Fruit fly (Drosophila melanogaster) whole organism, embryonic: ENCODE measurements around the gene CG42268.
A peak's percentile ranks its signal among the peaks of the same experiment; 100 is the strongest.

Experiments
- CG10565 ChIP-seq: fragments of 200-800 bp; sonication (Bioruptor generic); optimal IDR thresholded peaks from 3 replicates; lab custom pipeline; 2016; ENCODE audit warnings: missing biosample characterization, mild to moderate bottlenecking, missing genetic modification characterization
- CG11398 ChIP-seq: fragments of 200-800 bp; sonication (Bioruptor generic); optimal IDR thresholded peaks from 2 replicates; lab custom pipeline; 2016; ENCODE audit warnings: missing biosample characterization, missing genetic modification characterization
- CG12659 ChIP-seq: fragments of 200-800 bp; sonication (Bioruptor generic); optimal IDR thresholded peaks from 3 replicates; lab custom pipeline; 2017; ENCODE audit warnings: mild to moderate bottlenecking, missing biosample characterization, missing genetic modification reagents, missing genetic modification characterization
- CG17328 ChIP-seq: fragments of 200-800 bp; sonication (Bioruptor generic); IDR thresholded peaks from 2 replicates; pipeline ENCODE4 v1.3.6; 2022; ENCODE audit warnings: missing biosample characterization, missing genetic modification characterization
- CG18262 ChIP-seq: fragments of 200-800 bp; optimal IDR thresholded peaks from 3 replicates; lab custom pipeline; 2019; ENCODE audit warnings: missing biosample characterization, mild to moderate bottlenecking, missing genetic modification characterization, moderate library complexity
- CG18599 ChIP-seq: fragments of 200-800 bp; sonication (Bioruptor generic); optimal IDR thresholded peaks from 3 replicates; lab custom pipeline; 2017; ENCODE audit warnings: missing biosample characterization, missing genetic modification characterization, mild to moderate bottlenecking, moderate library complexity, missing genetic modification reagents
- CG18619 ChIP-seq: fragments of 200-800 bp; sonication (Bioruptor generic); optimal IDR thresholded peaks from 3 replicates; lab custom pipeline; 2017; ENCODE audit warnings: missing biosample characterization, mild to moderate bottlenecking, missing genetic modification characterization
- CG18764 ChIP-seq: fragments of 200-800 bp; sonication (Bioruptor generic); optimal IDR thresholded peaks from 3 replicates; lab custom pipeline; 2016; ENCODE audit warnings: missing biosample characterization, missing genetic modification characterization
- CG2712 ChIP-seq: fragments of 200-800 bp; optimal IDR thresholded peaks from 3 replicates; lab custom pipeline; 2019; ENCODE audit warnings: missing biosample characterization, mild to moderate bottlenecking, missing genetic modification characterization, moderate library complexity
- CG2889 ChIP-seq: fragments of 200-800 bp; sonication (Bioruptor generic); IDR thresholded peaks from 3 replicates; pipeline ENCODE4 v1.3.6; 2022; ENCODE audit warnings: missing biosample characterization, missing genetic modification characterization
- CG31441 ChIP-seq: fragments of 200-800 bp; sonication (Bioruptor generic); IDR thresholded peaks from 2 replicates; pipeline ENCODE4 v1.3.6; 2022; ENCODE audit warnings: missing biosample characterization, missing genetic modification characterization
- CG32767 ChIP-seq: fragments of 200-800 bp; sonication (Bioruptor generic); IDR thresholded peaks from 2 replicates; pipeline ENCODE4 v1.3.6; 2022; ENCODE audit warnings: missing biosample characterization, missing genetic modification characterization
- CG3407 ChIP-seq: fragments of 200-800 bp; sonication (Bioruptor generic); optimal IDR thresholded peaks from 2 replicates; lab custom pipeline; 2018; ENCODE audit warnings: missing biosample characterization, mild to moderate bottlenecking, missing genetic modification characterization
- CG6175 ChIP-seq: fragments of 200-800 bp; sonication (Bioruptor generic); IDR thresholded peaks from 3 replicates; pipeline ENCODE4 v1.3.6; 2022; ENCODE audit warnings: missing biosample characterization, missing genetic modification characterization
- CG6765 ChIP-seq: fragments of 200-800 bp; sonication (Bioruptor generic); optimal IDR thresholded peaks from 3 replicates; lab custom pipeline; 2017; ENCODE audit warnings: missing biosample characterization, mild to moderate bottlenecking, missing genetic modification characterization
- CG6854 ChIP-seq: fragments of 200-800 bp; sonication (Bioruptor generic); optimal IDR thresholded peaks from 3 replicates; lab custom pipeline; 2017; ENCODE audit warnings: missing biosample characterization, mild to moderate bottlenecking, missing genetic modification characterization
- CG8924 ChIP-seq: fragments of 200-800 bp; optimal IDR thresholded peaks from 3 replicates; lab custom pipeline; 2019; ENCODE audit warnings: missing biosample characterization, mild to moderate bottlenecking, missing genetic modification characterization, moderate library complexity
- CHES-1-like ChIP-seq: fragments of 200-800 bp; sonication (Bioruptor generic); optimal IDR thresholded peaks from 2 replicates; lab custom pipeline; 2016; ENCODE audit warnings: missing biosample characterization, missing genetic modification characterization
- Chrac-16 ChIP-seq: fragments of 200-800 bp; sonication (Bioruptor generic); optimal IDR thresholded peaks from 3 replicates; lab custom pipeline; 2016; ENCODE audit warnings: missing biosample characterization, missing genetic modification characterization
- CoRest ChIP-seq: fragments of 200-800 bp; sonication (Bioruptor generic); optimal IDR thresholded peaks from 3 replicates; lab custom pipeline; 2018; ENCODE audit warnings: missing biosample characterization, mild to moderate bottlenecking, missing genetic modification characterization, moderate library complexity
- Dek ChIP-seq: fragments of 200-800 bp; sonication (Bioruptor generic); optimal IDR thresholded peaks from 3 replicates; lab custom pipeline; 2019; ENCODE audit warnings: missing biosample characterization, mild to moderate bottlenecking, missing genetic modification characterization, moderate library complexity
- Dfd ChIP-seq, 2 experiments: fragments of >200 bp; optimal IDR thresholded peaks; 2 replicates each; lab custom pipeline; 2017; ENCODE audit warnings: missing biosample characterization in 2 of 2, missing genetic modification characterization in 2 of 2
- Gug ChIP-seq: fragments of 200-800 bp; sonication (Bioruptor generic); IDR thresholded peaks from 4 replicates; pipeline ENCODE4 v1.3.6; 2022; ENCODE audit warnings: missing biosample characterization, missing genetic modification characterization
- H15 ChIP-seq: fragments of 200-800 bp; sonication (Bioruptor generic); IDR thresholded peaks from 3 replicates; pipeline ENCODE4 v1.3.6; 2022; ENCODE audit warnings: missing biosample characterization, missing genetic modification characterization
- Hr51 ChIP-seq, 2 experiments: fragments of 200-800 bp; sonication (Bioruptor generic); optimal IDR thresholded peaks; 2 replicates in 1 of 2; 3 replicates in 1 of 2; lab custom pipeline; 2016 to 2018; ENCODE audit warnings: missing biosample characterization in 2 of 2, missing genetic modification characterization in 2 of 2, mild to moderate bottlenecking in 1 of 2, moderate library complexity in 1 of 2
- Lhr ChIP-seq: fragments of 200-800 bp; sonication (Bioruptor generic); optimal IDR thresholded peaks from 3 replicates; lab custom pipeline; 2017; ENCODE audit warnings: mild to moderate bottlenecking, missing biosample characterization, missing genetic modification reagents, missing genetic modification characterization
- Nf-YB ChIP-seq: fragments of 200-800 bp; sonication (Bioruptor generic); optimal IDR thresholded peaks from 3 replicates; lab custom pipeline; 2019; ENCODE audit warnings: missing biosample characterization, mild to moderate bottlenecking, missing genetic modification characterization, moderate library complexity
- Nf-YC ChIP-seq: fragments of 200-800 bp; optimal IDR thresholded peaks from 3 replicates; lab custom pipeline; 2019; ENCODE audit warnings: missing biosample characterization, mild to moderate bottlenecking, missing genetic modification characterization, moderate library complexity
- Rx ChIP-seq: fragments of 200-800 bp; sonication (Bioruptor generic); IDR thresholded peaks from 2 replicates; pipeline ENCODE4 v1.3.6; 2022; ENCODE audit warnings: missing biosample characterization, missing genetic modification characterization
- Scr ChIP-seq: fragments of 200-800 bp; sonication (Bioruptor generic); IDR thresholded peaks from 2 replicates; pipeline ENCODE4 v1.3.6; 2022; ENCODE audit warnings: missing biosample characterization, missing genetic modification characterization; ENCODE audit not compliant: partially characterized antibody
- Side ChIP-seq: fragments of 200-800 bp; sonication (Bioruptor generic); optimal IDR thresholded peaks from 2 replicates; lab custom pipeline; 2016; ENCODE audit warnings: missing biosample characterization, missing genetic modification characterization
- Stat92E ChIP-seq, 3 experiments: fragments of >200 bp in 2 of 3; fragments of 200-800 bp in 1 of 3; sonication (Bioruptor generic) in 1 of 3; optimal IDR thresholded peaks; 2 replicates each; lab custom pipeline; 2017 to 2019; ENCODE audit warnings: missing biosample characterization in 3 of 3, missing genetic modification characterization in 3 of 3, mild to moderate bottlenecking in 1 of 3, moderate library complexity in 1 of 3
- Tbp ChIP-seq: fragments of >200 bp; optimal IDR thresholded peaks from 2 replicates; lab custom pipeline; 2018; ENCODE audit warnings: missing biosample characterization, missing genetic modification characterization
- aop ChIP-seq: fragments of 200-800 bp; sonication (Bioruptor generic); IDR thresholded peaks from 2 replicates; pipeline ENCODE4 v1.3.6; 2022; ENCODE audit warnings: missing biosample characterization, missing genetic modification characterization
- ara ChIP-seq: fragments of 200-800 bp; sonication (Bioruptor generic); IDR thresholded peaks from 2 replicates; pipeline ENCODE4 v1.3.6; 2022; ENCODE audit warnings: missing biosample characterization, missing genetic modification characterization
- az2 ChIP-seq: fragments of 200-800 bp; sonication (Bioruptor generic); optimal IDR thresholded peaks from 3 replicates; lab custom pipeline; 2016; ENCODE audit warnings: missing biosample characterization, missing genetic modification characterization
- cwo ChIP-seq: fragments of 200-800 bp; sonication (Bioruptor generic); optimal IDR thresholded peaks from 3 replicates; lab custom pipeline; 2017; ENCODE audit warnings: missing biosample characterization, missing genetic modification characterization, mild to moderate bottlenecking, moderate library complexity, missing genetic modification reagents
- grau ChIP-seq: fragments of 200-800 bp; optimal IDR thresholded peaks from 3 replicates; lab custom pipeline; 2019; ENCODE audit warnings: missing biosample characterization, mild to moderate bottlenecking, missing genetic modification characterization, moderate library complexity
- h ChIP-seq: fragments of >200 bp; optimal IDR thresholded peaks from 2 replicates; lab custom pipeline; 2017
- hbn ChIP-seq: fragments of 200-800 bp; sonication (Bioruptor generic); IDR thresholded peaks from 2 replicates; pipeline ENCODE4 v1.3.6; 2022; ENCODE audit warnings: missing biosample characterization, missing genetic modification characterization; ENCODE audit not compliant: partially characterized antibody
- knrl ChIP-seq: fragments of 200-800 bp; sonication (Bioruptor generic); IDR thresholded peaks from 3 replicates; pipeline ENCODE4 v1.3.6; 2022; ENCODE audit warnings: missing biosample characterization, missing genetic modification characterization; ENCODE audit not compliant: partially characterized antibody
- nmo ChIP-seq: fragments of 200-800 bp; sonication (Bioruptor generic); optimal IDR thresholded peaks from 2 replicates; lab custom pipeline; 2018; ENCODE audit warnings: missing biosample characterization, mild to moderate bottlenecking, missing genetic modification characterization, moderate library complexity
- nom ChIP-seq: fragments of 200-800 bp; sonication (Bioruptor generic); optimal IDR thresholded peaks from 2 replicates; lab custom pipeline; 2017; ENCODE audit warnings: missing biosample characterization, missing genetic modification characterization, mild to moderate bottlenecking, moderate library complexity, missing genetic modification reagents
- pan ChIP-seq, 4 experiments: fragments of >200 bp in 3 of 4; fragments of 200-800 bp in 1 of 4; sonication (Bioruptor generic) in 1 of 4; optimal IDR thresholded peaks in 3 of 4; IDR thresholded peaks in 1 of 4; 2 replicates each; pipeline versions ENCODE4 v1.3.6 to Lab custom; 2017 to 2022; ENCODE audit warnings: missing biosample characterization in 2 of 4, missing genetic modification characterization in 2 of 4, mixed read lengths in 1 of 4
- sd ChIP-seq: fragments of 200-800 bp; sonication (Bioruptor generic); optimal IDR thresholded peaks from 3 replicates; lab custom pipeline; 2018; ENCODE audit warnings: missing biosample characterization, mild to moderate bottlenecking, missing genetic modification characterization, moderate library complexity
- slp2 ChIP-seq: fragments of 200-800 bp; sonication (Bioruptor generic); optimal IDR thresholded peaks from 2 replicates; lab custom pipeline; 2016; ENCODE audit warnings: missing biosample characterization, missing genetic modification characterization
- stwl ChIP-seq: fragments of 200-800 bp; sonication (Bioruptor generic); optimal IDR thresholded peaks from 3 replicates; lab custom pipeline; 2018; ENCODE audit warnings: missing biosample characterization, mild to moderate bottlenecking, missing genetic modification characterization, moderate library complexity
- zen ChIP-seq: fragments of 200-800 bp; sonication (Bioruptor generic); optimal IDR thresholded peaks from 3 replicates; lab custom pipeline; 2018; ENCODE audit warnings: missing biosample characterization, mild to moderate bottlenecking, missing genetic modification characterization, moderate library complexity

CG42268 gene

DNA sequence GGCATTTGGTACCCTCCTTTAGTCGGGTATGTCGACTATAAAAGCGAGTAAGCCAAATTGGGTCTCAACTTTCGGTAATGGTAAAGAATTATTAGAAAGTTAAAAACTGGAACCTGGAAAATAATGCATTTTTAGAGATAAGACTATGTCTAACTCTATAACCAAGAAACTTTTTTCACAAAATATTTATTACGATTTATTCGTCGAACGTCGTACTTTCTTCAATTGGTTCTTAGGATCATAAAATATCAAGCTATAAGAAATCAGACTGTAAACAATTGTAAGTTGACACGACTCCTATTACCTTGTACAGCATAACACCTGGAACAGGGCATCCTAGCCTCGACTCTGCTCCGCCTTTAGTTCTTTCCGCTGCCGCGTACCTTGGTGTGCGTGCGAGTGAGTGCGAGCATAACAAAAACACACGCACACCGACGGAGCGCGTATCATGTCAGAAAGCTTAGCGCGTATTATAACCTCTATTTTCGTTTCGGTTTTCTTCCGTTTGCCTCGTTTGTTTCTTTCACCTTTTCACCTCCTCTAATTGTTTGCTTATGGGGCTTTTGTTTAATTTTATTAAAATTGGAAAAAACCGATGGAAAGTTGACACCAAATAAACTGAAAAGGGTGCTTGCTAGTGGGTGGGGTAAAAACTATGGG, 67.2 kb downstream of the CG42268 start (continued):
- TF ChIP-seq Rx (GFP tag; lab: Robert Waterston, UW) (peak; percentile 67), Lhr (peak; percentile 84), h (lab: Kevin White, UChicago) (no peak), zen (tag; lab: Kevin White, UChicago) (peak; percentile 74), knrl (GFP tag; lab: Robert Waterston, UW) (no peak), CG18619 (GFP tag; lab: Kevin White, UChicago) (peak; percentile 98), Dek (tag; lab: Kevin White, UChicago) (peak; percentile 94), CG6854 (GFP tag; lab: Kevin White, UChicago) (peak; percentile 95), CG3407 (GFP tag; lab: Kevin White, UChicago) (peak; percentile 85), CG12659 (GFP tag; lab: Kevin White, UChicago) (peak; percentile 98), stwl (no peak), CG6765 (GFP tag; lab: Kevin White, UChicago) (peak; percentile 95), slp2 (GFP tag; lab: Kevin White, UChicago) (peak; percentile 96), CHES-1-like (GFP tag; lab: Kevin White, UChicago) (peak; percentile 97), CG18599 (GFP tag; lab: Kevin White, UChicago) (peak; percentile 97), az2 (GFP tag; lab: Kevin White, UChicago) (peak; percentile 97), Gug (GFP tag; lab: Robert Waterston, UW) (peak; percentile 91), Tbp (GFP tag; lab: Kevin White, UChicago) (no peak), hbn (GFP tag; lab: Robert Waterston, UW) (no peak), Stat92E (GFP tag; optimal IDR thresholded peaks at IDR 0.05; lab: Kevin White, UChicago) (peak in 1 of 3 experiments; percentile 46), CG31441 (GFP tag; lab: Robert Waterston, UW) (peak; percentile 90), sd (peak; percentile 76), pan (optimal IDR thresholded peaks at IDR 0.05; lab: Kevin White, UChicago) (no peak), pan (GFP tag; optimal IDR thresholded peaks at IDR 0.05 in 1 of 2, IDR thresholded peaks at IDR 0.05 in 1 of 2) (peak; percentile 27 to 83), CG18764 (GFP tag; lab: Kevin White, UChicago) (peak; percentile 89), Nf-YC (peak; percentile 87), CG8924 (tag; lab: Kevin White, UChicago) (peak; percentile 97), CG6175 (GFP tag; lab: Robert Waterston, UW) (peak; percentile 79; the same call in 1 of the 3 replicates), CoRest (tag; lab: Kevin White, UChicago) (peak; percentile 99), CG17328 (peak; percentile 83), aop (GFP tag; lab: Robert Waterston, UW) (peak; percentile 70; the same call in 1 of the 2 replicates), nom (GFP tag; lab: Kevin White, UChicago) (peak; percentile 72), CG18262 (peak; percentile 98), Nf-YB (peak; percentile 83), CG10565 (GFP tag; lab: Kevin White, UChicago) (peak; percentile 88), CG2889 (peak; percentile 79), cwo (GFP tag; lab: Kevin White, UChicago) (peak; percentile 97), Dfd (GFP tag; optimal IDR thresholded peaks at IDR 0.05; lab: Kevin White, UChicago) (no peak), CG32767 (peak; percentile 90), CG11398 (peak; percentile 93), Side (GFP tag; lab: Kevin White, UChicago) (peak; percentile 97), CG2712 (tag; lab: Kevin White, UChicago) (peak; percentile 96), grau (tag; lab: Kevin White, UChicago) (peak; percentile 96), Hr51 (GFP tag; optimal IDR thresholded peaks at IDR 0.05; lab: Kevin White, UChicago) (peak; percentile 95 to 97), nmo (GFP tag; lab: Kevin White, UChicago) (peak; percentile 99), Scr (GFP tag; lab: Robert Waterston, UW) (no peak), Chrac-16 (GFP tag; lab: Kevin White, UChicago) (peak; percentile 95), H15 (GFP tag; lab: Robert Waterston, UW) (peak; percentile 76), ara (GFP tag; lab: Robert Waterston, UW) (peak; percentile 83)
